Worm (Caenorhabditis elegans): ENCODE measurements around the gene urm-1.

- no peak for TF ChIP-seq Y95B8A.8 (GFP tag; IDR thresholded peaks at IDR 0.05)
- TF ChIP-seq F22D6.2 (tag; optimal IDR thresholded peaks at IDR 0.05), result no peak
- no peak for TF ChIP-seq T07F8.4 (tag; optimal IDR thresholded peaks at IDR 0.05)
- no peak for TF ChIP-seq tbx-9 (tag; optimal IDR thresholded peaks at IDR 0.05; ENCODE audit: borderline replicate concordance)
- TF ChIP-seq madf-10 (tag; optimal IDR thresholded peaks at IDR 0.05), result no peak
- no peak for TF ChIP-seq dpl-1 (GFP tag; optimal IDR thresholded peaks at IDR 0.05)
- no peak for TF ChIP-seq sptf-2 (GFP tag; optimal IDR thresholded peaks at IDR 0.05)
These were observed 30.3 kb upstream of the urm-1 start, which contains the start of gene D2045.9 for ce11 chrIII:10474945-10475344.
